Worm (Caenorhabditis elegans) whole organism, late embryonic: Measurements from ENCODE around the gene ifet-1.

Source experiments
- C08G9.2 ChIP-seq: sonication (generic microtip); optimal IDR thresholded peaks from 2 replicates; lab custom pipeline; 2016; ENCODE audit warnings: mild to moderate bottlenecking, missing genetic modification characterization, moderate library complexity, missing compliant biosample characterization
- F13H6.1 ChIP-seq: sonication (generic microtip); optimal IDR thresholded peaks from 2 replicates; lab custom pipeline; 2016; ENCODE audit warnings: missing genetic modification characterization, missing compliant biosample characterization
- K02D7.2 ChIP-seq: sonication (generic microtip); optimal IDR thresholded peaks from 2 replicates; lab custom pipeline; 2017; ENCODE audit warnings: mild to moderate bottlenecking, missing genetic modification characterization, missing compliant biosample characterization
- T23F11.4 ChIP-seq: fragments of 200-800 bp; sonication (Bioruptor generic); optimal IDR thresholded peaks from 2 replicates; lab custom pipeline; 2018; ENCODE audit warnings: mild to moderate bottlenecking, missing genetic modification characterization, missing compliant biosample characterization
- Y22D7AL.16 ChIP-seq: sonication (generic microtip); optimal IDR thresholded peaks from 2 replicates; lab custom pipeline; 2016; ENCODE audit warnings: missing genetic modification characterization, missing compliant biosample characterization
- ahr-1 ChIP-seq: sonication (generic microtip); optimal IDR thresholded peaks from 2 replicates; lab custom pipeline; 2016; ENCODE audit warnings: missing genetic modification characterization, missing compliant biosample characterization
- ama-1 ChIP-seq: fragments of 150-350 bp; optimal IDR thresholded peaks from 2 replicates; lab custom pipeline; 2014
- ceh-18 ChIP-seq: sonication (generic microtip); optimal IDR thresholded peaks from 2 replicates; lab custom pipeline; 2016; ENCODE audit warnings: missing genetic modification characterization, missing compliant biosample characterization
- ceh-2 ChIP-seq: sonication (generic microtip); optimal IDR thresholded peaks from 2 replicates; lab custom pipeline; 2016; ENCODE audit warnings: missing genotype, missing genetic modification characterization, missing compliant biosample characterization
- ceh-22 ChIP-seq: sonication (generic microtip); optimal IDR thresholded peaks from 2 replicates; lab custom pipeline; 2017; ENCODE audit warnings: missing biosample characterization, missing genetic modification characterization
- ceh-24 ChIP-seq: sonication (generic microtip); optimal IDR thresholded peaks from 2 replicates; lab custom pipeline; 2016; ENCODE audit warnings: mild to moderate bottlenecking, missing genetic modification characterization, missing compliant biosample characterization
- ceh-31 ChIP-seq: sonication (generic microtip); optimal IDR thresholded peaks from 2 replicates; lab custom pipeline; 2016; ENCODE audit warnings: missing genetic modification characterization, missing compliant biosample characterization
- ceh-34 ChIP-seq: sonication (generic microtip); optimal IDR thresholded peaks from 2 replicates; lab custom pipeline; 2016; ENCODE audit warnings: mild to moderate bottlenecking, missing genetic modification characterization, missing compliant biosample characterization
- ceh-45 ChIP-seq: fragments of 200-800 bp; sonication (Bioruptor generic); IDR thresholded peaks from 2 replicates; pipeline ENCODE4 v1.3.6; 2022; ENCODE audit warnings: missing genetic modification reagents, missing genetic modification characterization, missing compliant biosample characterization
- ceh-6 ChIP-seq: fragments of 200-800 bp; sonication (Bioruptor generic); optimal IDR thresholded peaks from 2 replicates; lab custom pipeline; 2018; ENCODE audit warnings: mild to moderate bottlenecking, missing genetic modification characterization, missing compliant biosample characterization
- che-1 ChIP-seq: sonication (generic microtip); optimal IDR thresholded peaks from 2 replicates; lab custom pipeline; 2016; ENCODE audit warnings: mild to moderate bottlenecking, missing genetic modification characterization, missing compliant biosample characterization
- dve-1 ChIP-seq: sonication (generic microtip); optimal IDR thresholded peaks from 2 replicates; lab custom pipeline; 2017; ENCODE audit warnings: antibody characterized with exemption, mild to moderate bottlenecking, missing genetic modification characterization, missing compliant biosample characterization
- elt-2 ChIP-seq: sonication (generic microtip); optimal IDR thresholded peaks from 2 replicates; lab custom pipeline; 2016; ENCODE audit warnings: missing genetic modification reagents, missing genetic modification characterization, missing compliant biosample characterization
- fax-1 ChIP-seq: sonication (generic microtip); optimal IDR thresholded peaks from 2 replicates; lab custom pipeline; 2016; ENCODE audit warnings: missing genotype, missing genetic modification characterization, missing compliant biosample characterization
- fkh-6 ChIP-seq: sonication (generic microtip); optimal IDR thresholded peaks from 2 replicates; lab custom pipeline; 2016; ENCODE audit warnings: missing genetic modification characterization, missing compliant biosample characterization
- hlh-13 ChIP-seq: fragments of 200-800 bp; sonication (Bioruptor generic); optimal IDR thresholded peaks from 2 replicates; lab custom pipeline; 2018; ENCODE audit warnings: mild to moderate bottlenecking, missing genetic modification characterization, missing compliant biosample characterization
- hlh-30 ChIP-seq: sonication (generic microtip); optimal IDR thresholded peaks from 2 replicates; lab custom pipeline; 2017; ENCODE audit warnings: antibody characterized with exemption, missing genetic modification characterization, missing compliant biosample characterization; ENCODE audit not compliant: insufficient read depth
- hlh-6 ChIP-seq: sonication (generic microtip); optimal IDR thresholded peaks from 2 replicates; lab custom pipeline; 2016; ENCODE audit warnings: missing genotype, missing genetic modification characterization, missing compliant biosample characterization
- lim-6 ChIP-seq: sonication (generic microtip); optimal IDR thresholded peaks from 2 replicates; lab custom pipeline; 2016; ENCODE audit warnings: missing genetic modification characterization, missing compliant biosample characterization
- lin-11 ChIP-seq: fragments of 200-800 bp; sonication (Bioruptor generic); optimal IDR thresholded peaks from 2 replicates; lab custom pipeline; 2018; ENCODE audit warnings: mild to moderate bottlenecking, missing genetic modification characterization, missing compliant biosample characterization
- madf-2 ChIP-seq: sonication (generic microtip); optimal IDR thresholded peaks from 2 replicates; lab custom pipeline; 2017; ENCODE audit warnings: missing genetic modification characterization, missing compliant biosample characterization
- mec-3 ChIP-seq: sonication (generic microtip); optimal IDR thresholded peaks from 2 replicates; lab custom pipeline; 2016; ENCODE audit warnings: borderline replicate concordance, missing genetic modification characterization, missing compliant biosample characterization
- nfya-1 ChIP-seq: sonication (generic microtip); optimal IDR thresholded peaks from 2 replicates; lab custom pipeline; 2017; ENCODE audit warnings: missing genetic modification characterization, mild to moderate bottlenecking, missing compliant biosample characterization, antibody characterized with exemption, moderate library complexity
- npax-4 ChIP-seq: sonication (generic microtip); optimal IDR thresholded peaks from 2 replicates; lab custom pipeline; 2016; ENCODE audit warnings: missing genetic modification characterization, missing compliant biosample characterization
- odd-2 ChIP-seq: sonication (generic microtip); optimal IDR thresholded peaks from 2 replicates; lab custom pipeline; 2017; ENCODE audit warnings: antibody characterized with exemption, mild to moderate bottlenecking, missing genetic modification characterization, missing compliant biosample characterization
- pag-3 ChIP-seq: sonication (generic microtip); optimal IDR thresholded peaks from 2 replicates; lab custom pipeline; 2016; ENCODE audit warnings: missing compliant biosample characterization, missing genetic modification characterization, borderline replicate concordance
- pat-9 ChIP-seq: fragments of 200-800 bp; sonication (Bioruptor generic); optimal IDR thresholded peaks from 2 replicates; lab custom pipeline; 2018; ENCODE audit warnings: mild to moderate bottlenecking, missing genetic modification characterization, moderate library complexity, missing compliant biosample characterization
- pax-1 ChIP-seq: fragments of 150-350 bp; optimal IDR thresholded peaks from 2 replicates; lab custom pipeline; 2014; ENCODE audit warnings: missing biosample characterization, missing genetic modification characterization
- pha-2 ChIP-seq: sonication (generic microtip); optimal IDR thresholded peaks from 2 replicates; lab custom pipeline; 2017; ENCODE audit warnings: mild to moderate bottlenecking, missing genetic modification characterization, missing compliant biosample characterization
- pha-4 ChIP-seq: fragments of 150-350 bp; optimal IDR thresholded peaks from 2 replicates; lab custom pipeline; 2018; ENCODE audit warnings: missing biosample characterization, missing genetic modification reagents, missing genetic modification characterization
- pqm-1 ChIP-seq: sonication (generic microtip); optimal IDR thresholded peaks from 2 replicates; lab custom pipeline; 2016; ENCODE audit warnings: missing genetic modification characterization, missing compliant biosample characterization
- pros-1 ChIP-seq: fragments of 150-350 bp; optimal IDR thresholded peaks from 2 replicates; lab custom pipeline; 2014; ENCODE audit warnings: missing biosample characterization, missing genetic modification reagents, missing genetic modification characterization
- ref-2 ChIP-seq: sonication (generic microtip); optimal IDR thresholded peaks from 2 replicates; lab custom pipeline; 2016; ENCODE audit warnings: missing genetic modification characterization, missing compliant biosample characterization
- rnt-1 ChIP-seq: sonication (generic microtip); optimal IDR thresholded peaks from 2 replicates; lab custom pipeline; 2016; ENCODE audit warnings: missing genetic modification characterization, missing compliant biosample characterization
- sdc-2 ChIP-seq: sonication (generic microtip); optimal IDR thresholded peaks from 2 replicates; lab custom pipeline; 2016; ENCODE audit warnings: missing genotype, missing genetic modification characterization, missing compliant biosample characterization
- sox-2 ChIP-seq: fragments of 200-800 bp; sonication (Bioruptor generic); IDR thresholded peaks from 2 replicates; pipeline ENCODE4 v1.3.6; 2022; ENCODE audit warnings: missing genetic modification reagents, missing genetic modification characterization, missing compliant biosample characterization
- sox-4 ChIP-seq: sonication (generic microtip); optimal IDR thresholded peaks from 2 replicates; lab custom pipeline; 2017; ENCODE audit warnings: mild to moderate bottlenecking, missing genetic modification characterization, inconsistent platforms, missing compliant biosample characterization
- syd-9 ChIP-seq: sonication (generic microtip); optimal IDR thresholded peaks from 2 replicates; lab custom pipeline; 2016; ENCODE audit warnings: mild to moderate bottlenecking, missing genetic modification characterization, moderate library complexity, missing compliant biosample characterization
- tbx-2 ChIP-seq: sonication (generic microtip); optimal IDR thresholded peaks from 2 replicates; lab custom pipeline; 2016; ENCODE audit warnings: missing genetic modification characterization, missing compliant biosample characterization
- tbx-7 ChIP-seq: sonication (generic microtip); optimal IDR thresholded peaks from 2 replicates; lab custom pipeline; 2016; ENCODE audit warnings: missing genotype, missing genetic modification characterization, missing compliant biosample characterization
- unc-42 ChIP-seq: sonication (generic microtip); optimal IDR thresholded peaks from 2 replicates; lab custom pipeline; 2016; ENCODE audit warnings: missing genotype, missing genetic modification characterization, missing compliant biosample characterization
- unc-55 ChIP-seq: sonication (generic microtip); optimal IDR thresholded peaks from 2 replicates; lab custom pipeline; 2017; ENCODE audit warnings: missing biosample characterization, missing genetic modification reagents, missing genetic modification characterization
- unc-86 ChIP-seq: sonication (generic microtip); optimal IDR thresholded peaks from 2 replicates; lab custom pipeline; 2016; ENCODE audit warnings: missing genetic modification characterization, missing compliant biosample characterization
- zip-5 ChIP-seq: sonication (generic microtip); optimal IDR thresholded peaks from 2 replicates; lab custom pipeline; 2016; ENCODE audit warnings: missing genetic modification characterization, missing compliant biosample characterization
- ztf-16 ChIP-seq: sonication (generic microtip); optimal IDR thresholded peaks from 2 replicates; lab custom pipeline; 2017; ENCODE audit warnings: missing genetic modification characterization, missing compliant biosample characterization

ifet-1 gene

DNA sequence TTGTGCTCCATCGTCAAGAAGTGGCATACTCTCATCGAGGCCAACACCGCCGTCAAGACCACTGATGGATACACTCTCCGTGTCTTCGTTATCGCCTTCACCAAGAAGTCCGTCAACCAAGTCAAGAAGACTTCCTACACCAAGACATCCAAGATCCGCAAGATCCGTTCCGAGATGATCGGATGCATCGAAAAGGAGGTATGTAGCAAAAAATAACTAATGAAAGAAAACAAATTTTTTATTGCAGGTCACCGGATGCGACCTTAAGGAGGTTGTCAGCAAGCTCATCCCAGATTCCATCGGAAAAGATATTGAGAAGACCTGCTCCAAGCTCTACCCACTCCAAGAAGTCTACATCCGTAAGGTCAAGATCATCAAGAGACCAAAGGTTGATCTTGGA, 1.4 kb upstream of the ifet-1 start:
- no peak for TF ChIP-seq ceh-24 (tag; lab: Kevin White, UChicago)
- no peak for TF ChIP-seq sox-4 (tag; lab: Kevin White, UChicago)
- TF ChIP-seq lin-11 (tag; lab: Kevin White, UChicago): no peak
- no peak for TF ChIP-seq sdc-2 (tag; lab: Kevin White, UChicago)
- no peak for TF ChIP-seq madf-2 (tag; lab: Kevin White, UChicago)
- TF ChIP-seq tbx-2: no peak
- no peak for TF ChIP-seq tbx-7 (tag; lab: Kevin White, UChicago)
- TF ChIP-seq pha-2 (tag; lab: Kevin White, UChicago): no peak
- TF ChIP-seq unc-42: no peak
- no peak for TF ChIP-seq fax-1 (tag; lab: Kevin White, UChicago)
- no peak for TF ChIP-seq pha-4
- TF ChIP-seq, all 69 proteins: peak for 0

DNA sequence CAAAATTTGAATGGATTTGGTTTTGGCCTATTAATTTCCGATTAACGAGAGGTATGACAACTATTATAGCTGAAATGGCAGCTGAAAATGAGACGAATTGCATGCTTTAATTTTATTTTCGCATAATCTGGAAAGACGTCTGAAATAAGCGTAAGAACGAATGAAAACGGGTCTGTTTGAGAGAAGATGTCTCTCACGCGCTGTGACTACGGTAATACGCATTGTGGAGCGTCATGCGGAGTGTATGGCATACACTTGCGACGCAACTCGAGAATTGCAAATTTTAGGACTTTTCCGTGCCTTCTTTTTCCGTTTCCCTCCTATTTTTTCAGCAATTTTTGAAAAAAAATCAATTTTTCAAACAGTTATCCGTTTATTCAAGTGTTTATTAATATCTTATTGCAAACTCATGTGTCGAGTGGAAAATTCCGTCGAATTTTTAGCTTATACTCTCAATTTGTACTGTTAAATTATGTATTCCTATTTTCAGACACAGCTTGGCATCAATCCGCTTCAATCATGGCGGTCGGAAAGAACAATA, 548 bp upstream of the ifet-1 start, which contains the start of gene rps-1:
Gene rps-1, plus strand, starts transcription at position 491 of the 541 bp plus-strand sequence.
- peak; percentile 82 for TF ChIP-seq elt-2 (tag; lab: Kevin White, UChicago)
- TF ChIP-seq Y22D7AL.16 (tag; lab: Kevin White, UChicago): peak; percentile 60
- TF ChIP-seq ceh-34: peak; percentile 97
- TF ChIP-seq T23F11.4: peak; percentile 52
- peak; percentile 79 for TF ChIP-seq pax-1 (tag; lab: Kevin White, UChicago)
- peak; percentile 78 for TF ChIP-seq madf-2 (tag; lab: Kevin White, UChicago)
- TF ChIP-seq pqm-1: peak; percentile 13
- TF ChIP-seq unc-42: peak; percentile 92
- TF ChIP-seq pha-4: no peak
- peak; percentile 43 for TF ChIP-seq lim-6 (tag; lab: Kevin White, UChicago)
- no peak for TF ChIP-seq odd-2
- TF ChIP-seq unc-55 (GFP tag; lab: Kevin White, UChicago): peak; percentile 79
- TF ChIP-seq fkh-6: no peak
- no peak for TF ChIP-seq mec-3
- TF ChIP-seq nfya-1 (tag; lab: Kevin White, UChicago): peak; percentile 99
- TF ChIP-seq ahr-1 (tag; lab: Kevin White, UChicago): peak; percentile 7
- peak; percentile 98 for TF ChIP-seq ceh-18 (tag; lab: Kevin White, UChicago)
- TF ChIP-seq rnt-1: peak; percentile 93
- TF ChIP-seq ceh-2 (tag; lab: Kevin White, UChicago): peak; percentile 62
- TF ChIP-seq ceh-24 (tag; lab: Kevin White, UChicago): no peak
- TF ChIP-seq ceh-45 (GFP tag; lab: Robert Waterston, UW): peak; percentile 45; the same call in 1 of the 2 replicates
- TF ChIP-seq C08G9.2 (tag; lab: Kevin White, UChicago): peak; percentile 73
- peak; percentile 93 for TF ChIP-seq hlh-30 (tag; lab: Kevin White, UChicago)
- peak; percentile 90 for TF ChIP-seq unc-86
- TF ChIP-seq ama-1 (lab: Kevin White, UChicago): no peak
- no peak for TF ChIP-seq pha-2 (tag; lab: Kevin White, UChicago)
- peak; percentile 78 for TF ChIP-seq dve-1 (tag; lab: Kevin White, UChicago)
- no peak for TF ChIP-seq hlh-13 (GFP tag; lab: Kevin White, UChicago)
- no peak; the same call in 1 of the 2 replicates for TF ChIP-seq sox-2 (GFP tag; lab: Robert Waterston, UW)
- TF ChIP-seq che-1 (tag; lab: Kevin White, UChicago): peak; percentile 7
- no peak for TF ChIP-seq pag-3
- TF ChIP-seq ztf-16 (tag; lab: Kevin White, UChicago): peak; percentile 93
- TF ChIP-seq syd-9: peak; percentile 79
- TF ChIP-seq fax-1 (tag; lab: Kevin White, UChicago): peak; percentile 44
- TF ChIP-seq ceh-22 (tag; lab: Kevin White, UChicago): peak; percentile 79
- TF ChIP-seq pros-1 (tag; lab: Kevin White, UChicago): peak; percentile 79
- TF ChIP-seq ceh-31: peak; percentile 93
- TF ChIP-seq zip-5 (tag; lab: Kevin White, UChicago): peak; percentile 6
- no peak for TF ChIP-seq npax-4 (tag; lab: Kevin White, UChicago)
- TF ChIP-seq hlh-6 (tag; lab: Kevin White, UChicago): no peak
- peak; percentile 59 for TF ChIP-seq pat-9 (tag; lab: Kevin White, UChicago)
- peak; percentile 72 for TF ChIP-seq F13H6.1
- peak; percentile 96 for TF ChIP-seq ref-2 (tag; lab: Kevin White, UChicago)
- TF ChIP-seq K02D7.2 (tag; lab: Kevin White, UChicago): peak; percentile 14
- peak; percentile 57 for TF ChIP-seq sox-4 (tag; lab: Kevin White, UChicago)
- no peak for TF ChIP-seq ceh-6 (GFP tag; lab: Kevin White, UChicago)
- TF ChIP-seq sdc-2 (tag; lab: Kevin White, UChicago): peak; percentile 49
